Worm (Caenorhabditis elegans) whole organism, young adult: ENCODE results near the gene cest-10.

Experiments used
- F55B11.4 ChIP-seq: sonication (generic microtip); optimal IDR thresholded peaks from 2 replicates; lab custom pipeline; 2016; ENCODE audit warnings: missing compliant biosample characterization, missing genetic modification characterization, borderline replicate concordance; ENCODE audit not compliant: insufficient read depth
- attf-5 ChIP-seq: fragments of 200-800 bp; sonication (Bioruptor generic); optimal IDR thresholded peaks from 2 replicates; lab custom pipeline; 2018; ENCODE audit warnings: mild to moderate bottlenecking, missing genetic modification characterization, missing compliant biosample characterization
- ceh-100 ChIP-seq: fragments of 200-800 bp; sonication (Bioruptor generic); IDR thresholded peaks from 2 replicates; pipeline ENCODE4 v1.3.6; 2022; ENCODE audit warnings: missing genetic modification reagents, missing genetic modification characterization, missing compliant biosample characterization
- lin-40 ChIP-seq: sonication (generic microtip); optimal IDR thresholded peaks from 2 replicates; lab custom pipeline; 2016; ENCODE audit warnings: missing genetic modification characterization, mild to moderate bottlenecking, missing compliant biosample characterization, missing genotype, missing genetic modification reagents
- lir-1 ChIP-seq: fragments of 200-800 bp; sonication (Bioruptor generic); conservative IDR thresholded peaks from 2 replicates; pipeline ENCODE4 v1.3.6; 2022; ENCODE audit warnings: missing genetic modification reagents, missing genetic modification characterization, missing compliant biosample characterization
- mes-4 ChIP-seq: sonication (generic microtip); optimal IDR thresholded peaks from 2 replicates; lab custom pipeline; 2016; ENCODE audit warnings: missing genotype, missing genetic modification characterization, missing compliant biosample characterization
- nhr-90 ChIP-seq: sonication (generic microtip); optimal IDR thresholded peaks from 2 replicates; lab custom pipeline; 2016; ENCODE audit warnings: missing genotype, mild to moderate bottlenecking, missing genetic modification characterization, missing compliant biosample characterization
- sea-2 ChIP-seq: fragments of 200-800 bp; sonication (Bioruptor generic); IDR thresholded peaks from 2 replicates; pipeline ENCODE4 v1.3.6; 2022; ENCODE audit warnings: missing genetic modification characterization, missing compliant biosample characterization
- somi-1 ChIP-seq: fragments of 200-800 bp; sonication (Bioruptor generic); optimal IDR thresholded peaks from 2 replicates; lab custom pipeline; 2018; ENCODE audit warnings: mild to moderate bottlenecking, missing genetic modification characterization, missing compliant biosample characterization
- zim-3 ChIP-seq: sonication (generic microtip); optimal IDR thresholded peaks from 2 replicates; lab custom pipeline; 2017; ENCODE audit warnings: mild to moderate bottlenecking, missing genetic modification characterization, moderate library complexity, missing compliant biosample characterization
- ztf-18 ChIP-seq: sonication (generic microtip); optimal IDR thresholded peaks from 2 replicates; lab custom pipeline; 2016; ENCODE audit warnings: missing genotype, mild to moderate bottlenecking, missing genetic modification characterization, missing compliant biosample characterization

- TF ChIP-seq lin-40 = no peak
- TF ChIP-seq mes-4 (tag; lab: Kevin White, UChicago) = no peak
- TF ChIP-seq nhr-90 (tag; lab: Kevin White, UChicago) = no peak
- TF ChIP-seq sea-2 (GFP tag; lab: Robert Waterston, UW) = no peak
- TF ChIP-seq ceh-100 (GFP tag; lab: Robert Waterston, UW) = no peak
- TF ChIP-seq zim-3 = no peak
- no peak for TF ChIP-seq somi-1 (GFP tag; lab: Kevin White, UChicago)
- no peak for TF ChIP-seq ztf-18 (tag; lab: Kevin White, UChicago)
- no peak for TF ChIP-seq attf-5 (GFP tag; lab: Kevin White, UChicago)
- TF ChIP-seq lir-1 (GFP tag; lab: Robert Waterston, UW) = no peak
- no peak for TF ChIP-seq F55B11.4 (tag; lab: Kevin White, UChicago)
Measured at ce11 chrIV:7165723-7166122, 14.6 kb upstream of the cest-10 start, which contains the start of gene rpc-1.
